Fruit fly (Drosophila melanogaster) whole organism, embryonic: ENCODE data around the gene Or19a.
A peak's percentile ranks its signal among the peaks of the same experiment; 100 is the strongest.

ENCODE experiments used
- Bgb ChIP-seq: fragments of 200-800 bp; sonication (Bioruptor generic); IDR thresholded peaks from 2 replicates; pipeline ENCODE4 v1.3.6; 2022; ENCODE audit warnings: missing biosample characterization, missing genetic modification characterization; ENCODE audit not compliant: partially characterized antibody
- CG11085 ChIP-seq: fragments of 200-800 bp; sonication (Bioruptor generic); IDR thresholded peaks from 2 replicates; pipeline ENCODE4 v1.3.6; 2022; ENCODE audit warnings: missing biosample characterization, missing genetic modification characterization
- CG11504 ChIP-seq: fragments of 200-800 bp; sonication (Bioruptor generic); optimal IDR thresholded peaks from 3 replicates; lab custom pipeline; 2019; ENCODE audit warnings: missing biosample characterization, mild to moderate bottlenecking, missing genetic modification characterization, moderate library complexity
- CG11696 ChIP-seq: fragments of 200-800 bp; sonication (Bioruptor generic); IDR thresholded peaks from 2 replicates; pipeline ENCODE4 v1.3.6; 2022; ENCODE audit warnings: missing biosample characterization, missing genetic modification characterization
- CG12071 ChIP-seq: fragments of 200-800 bp; sonication (Bioruptor generic); optimal IDR thresholded peaks from 3 replicates; lab custom pipeline; 2018; ENCODE audit warnings: missing biosample characterization, mild to moderate bottlenecking, missing genetic modification characterization
- CG12659 ChIP-seq: fragments of 200-800 bp; sonication (Bioruptor generic); optimal IDR thresholded peaks from 3 replicates; lab custom pipeline; 2017; ENCODE audit warnings: mild to moderate bottlenecking, missing biosample characterization, missing genetic modification reagents, missing genetic modification characterization
- CG13424 ChIP-seq: fragments of 200-800 bp; sonication (Bioruptor generic); optimal IDR thresholded peaks from 2 replicates; lab custom pipeline; 2019; ENCODE audit warnings: missing biosample characterization, mild to moderate bottlenecking, missing genetic modification characterization, moderate library complexity
- CG15269 ChIP-seq: fragments of 200-800 bp; sonication (Bioruptor generic); optimal IDR thresholded peaks from 2 replicates; lab custom pipeline; 2018; ENCODE audit warnings: missing biosample characterization, mild to moderate bottlenecking, missing genetic modification characterization, moderate library complexity
- CG1647 ChIP-seq: fragments of 200-800 bp; sonication (Bioruptor generic); optimal IDR thresholded peaks from 3 replicates; lab custom pipeline; 2016; ENCODE audit warnings: missing biosample characterization, missing genetic modification characterization
- CG16779 ChIP-seq: fragments of 200-800 bp; sonication (Bioruptor generic); IDR thresholded peaks from 2 replicates; pipeline ENCODE4 v1.3.6; 2022; ENCODE audit warnings: missing biosample characterization, missing genetic modification characterization
- CG17186 ChIP-seq: fragments of 200-800 bp; sonication (Bioruptor generic); optimal IDR thresholded peaks from 3 replicates; lab custom pipeline; 2017; ENCODE audit warnings: missing biosample characterization, missing genetic modification reagents, missing genetic modification characterization
- CG42726 ChIP-seq: fragments of 200-800 bp; sonication (Bioruptor generic); IDR thresholded peaks from 2 replicates; pipeline ENCODE4 v1.3.6; 2022; ENCODE audit warnings: missing biosample characterization, missing genetic modification characterization; ENCODE audit not compliant: partially characterized antibody
- CG43689 ChIP-seq: fragments of 200-800 bp; sonication (Bioruptor generic); IDR thresholded peaks from 2 replicates; pipeline ENCODE4 v1.3.6; 2022; ENCODE audit warnings: missing biosample characterization, missing genetic modification characterization
- CG6683 ChIP-seq: fragments of 200-800 bp; sonication (Bioruptor generic); optimal IDR thresholded peaks from 2 replicates; lab custom pipeline; 2017; ENCODE audit warnings: missing biosample characterization, mild to moderate bottlenecking, missing genetic modification characterization, missing genetic modification reagents
- CG8359 ChIP-seq: fragments of 200-800 bp; sonication (Bioruptor generic); optimal IDR thresholded peaks from 2 replicates; lab custom pipeline; 2017; ENCODE audit warnings: missing biosample characterization, mild to moderate bottlenecking, missing genetic modification characterization, borderline replicate concordance
- Deaf1 ChIP-seq: fragments of 200-800 bp; optimal IDR thresholded peaks from 3 replicates; lab custom pipeline; 2019; ENCODE audit warnings: missing biosample characterization, mild to moderate bottlenecking, missing genetic modification characterization, moderate library complexity
- Drgx ChIP-seq: fragments of 200-800 bp; sonication (Bioruptor generic); IDR thresholded peaks from 2 replicates; pipeline ENCODE4 v1.3.6; 2022; ENCODE audit warnings: missing biosample characterization, missing genetic modification characterization
- Eip74EF ChIP-seq, 2 experiments: fragments of 200-800 bp in 1 of 2; fragments of >200 bp in 1 of 2; sonication (Bioruptor generic) in 1 of 2; optimal IDR thresholded peaks; 2 replicates each; lab custom pipeline; 2017 to 2019; ENCODE audit warnings: missing biosample characterization in 2 of 2, missing genetic modification characterization in 2 of 2, mild to moderate bottlenecking in 1 of 2, moderate library complexity in 1 of 2
- Ets65A ChIP-seq: fragments of 200-800 bp; sonication (Bioruptor generic); peaks from one replicate; lab custom pipeline; 2016; ENCODE audit warnings: missing biosample characterization, missing genetic modification characterization
- HLH4C ChIP-seq: fragments of 200-800 bp; sonication (Bioruptor generic); IDR thresholded peaks from 3 replicates; pipeline ENCODE4 v1.3.6; 2022; ENCODE audit warnings: missing biosample characterization, missing genetic modification characterization; ENCODE audit not compliant: partially characterized antibody
- Jarid2 ChIP-seq: fragments of 200-800 bp; sonication (Bioruptor generic); optimal IDR thresholded peaks from 3 replicates; lab custom pipeline; 2017; ENCODE audit warnings: mild to moderate bottlenecking, missing biosample characterization, missing genetic modification reagents, missing genetic modification characterization
- MBD-R2 ChIP-seq: fragments of 200-800 bp; sonication (Bioruptor generic); IDR thresholded peaks from 2 replicates; pipeline ENCODE4 v1.3.6; 2022; ENCODE audit warnings: missing biosample characterization, missing genetic modification characterization
- MTF-1 ChIP-seq: fragments of 200-800 bp; sonication (Bioruptor generic); optimal IDR thresholded peaks from 2 replicates; lab custom pipeline; 2018; ENCODE audit warnings: missing biosample characterization, mild to moderate bottlenecking, missing genetic modification characterization, borderline replicate concordance
- Neu2 ChIP-seq: fragments of 200-800 bp; sonication (Bioruptor generic); optimal IDR thresholded peaks from 3 replicates; lab custom pipeline; 2016; ENCODE audit warnings: missing biosample characterization, missing genetic modification characterization, borderline replicate concordance
- Oaz ChIP-seq: fragments of 200-800 bp; sonication (Bioruptor generic); IDR thresholded peaks from 2 replicates; pipeline ENCODE4 v1.3.6; 2022; ENCODE audit warnings: missing biosample characterization, missing genetic modification characterization
- Sin3A ChIP-seq: fragments of >200 bp; optimal IDR thresholded peaks from 2 replicates; lab custom pipeline; 2018
- ara ChIP-seq: fragments of 200-800 bp; sonication (Bioruptor generic); IDR thresholded peaks from 2 replicates; pipeline ENCODE4 v1.3.6; 2022; ENCODE audit warnings: missing biosample characterization, missing genetic modification characterization
- chinmo ChIP-seq: fragments of 200-800 bp; sonication (Bioruptor generic); IDR thresholded peaks from 4 replicates; pipeline ENCODE4 v1.3.6; 2022; ENCODE audit warnings: missing biosample characterization, missing genetic modification characterization; ENCODE audit not compliant: partially characterized antibody
- cwo ChIP-seq: fragments of 200-800 bp; sonication (Bioruptor generic); optimal IDR thresholded peaks from 3 replicates; lab custom pipeline; 2017; ENCODE audit warnings: missing biosample characterization, missing genetic modification characterization, mild to moderate bottlenecking, moderate library complexity, missing genetic modification reagents
- gcm ChIP-seq: fragments of 200-800 bp; sonication (Bioruptor generic); optimal IDR thresholded peaks from 2 replicates; lab custom pipeline; 2019; ENCODE audit warnings: missing biosample characterization, mild to moderate bottlenecking, missing genetic modification characterization, moderate library complexity
- grn ChIP-seq: fragments of 200-800 bp; sonication (Bioruptor generic); optimal IDR thresholded peaks from 3 replicates; lab custom pipeline; 2017; ENCODE audit warnings: missing biosample characterization, missing genetic modification characterization
- ind ChIP-seq: fragments of 200-800 bp; sonication (Bioruptor generic); optimal IDR thresholded peaks from 3 replicates; lab custom pipeline; 2016; ENCODE audit warnings: missing biosample characterization, missing genetic modification characterization
- prd ChIP-seq, 3 experiments: fragments of >200 bp in 2 of 3; fragments of 200-800 bp in 1 of 3; sonication (Bioruptor generic) in 1 of 3; optimal IDR thresholded peaks in 2 of 3; IDR thresholded peaks in 1 of 3; 2 replicates in 2 of 3; 3 replicates in 1 of 3; pipeline versions ENCODE4 v1.3.6 to Lab custom; 2017 to 2022; ENCODE audit warnings: missing biosample characterization in 1 of 3, missing genetic modification characterization in 1 of 3
- sna ChIP-seq: fragments of 200-800 bp; sonication (Bioruptor generic); IDR thresholded peaks from 2 replicates; pipeline ENCODE4 v1.3.6; 2022; ENCODE audit warnings: missing biosample characterization, missing genetic modification characterization; ENCODE audit not compliant: partially characterized antibody
- stwl ChIP-seq: fragments of 200-800 bp; sonication (Bioruptor generic); optimal IDR thresholded peaks from 3 replicates; lab custom pipeline; 2018; ENCODE audit warnings: missing biosample characterization, mild to moderate bottlenecking, missing genetic modification characterization, moderate library complexity
- sug ChIP-seq: fragments of 200-800 bp; optimal IDR thresholded peaks from 2 replicates; lab custom pipeline; 2019; ENCODE audit warnings: missing biosample characterization, mild to moderate bottlenecking, missing genetic modification characterization, moderate library complexity
- trem ChIP-seq: fragments of 200-800 bp; optimal IDR thresholded peaks from 3 replicates; lab custom pipeline; 2019; ENCODE audit warnings: missing biosample characterization, mild to moderate bottlenecking, missing genetic modification characterization, moderate library complexity
- zfh2 ChIP-seq: fragments of 200-800 bp; sonication (Bioruptor generic); optimal IDR thresholded peaks from 2 replicates; lab custom pipeline; 2016; ENCODE audit warnings: missing biosample characterization, missing genetic modification characterization

The Or19a gene

DNA sequence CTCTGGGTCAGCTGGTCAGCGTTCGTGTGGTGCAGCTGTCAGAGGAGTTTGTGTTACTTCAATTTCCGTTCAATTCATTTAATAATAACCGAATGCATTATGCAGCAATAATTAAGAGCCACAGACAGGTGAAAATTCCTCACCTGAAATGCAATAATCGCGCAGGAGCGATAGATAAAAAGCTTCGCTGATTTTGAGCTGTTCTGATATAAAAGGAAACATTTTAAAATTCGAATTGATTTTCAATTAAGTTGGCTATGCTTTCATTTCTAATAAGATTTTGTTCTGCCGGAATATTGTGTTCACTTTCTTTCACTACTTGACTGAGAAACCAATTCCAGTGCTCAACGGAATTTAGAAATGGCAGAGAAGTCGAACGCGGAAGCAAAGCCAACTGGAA is 3.5 kb downstream of the Or19a start, which contains the start of gene CG42583:
TSS of gene CG42583 (plus strand) at position 301 of the 400 bp plus-strand sequence.
- TF ChIP-seq chinmo (GFP tag; lab: Robert Waterston, UW) (no peak), CG15269 (tag; lab: Kevin White, UChicago) (no peak), MBD-R2 (GFP tag; lab: Robert Waterston, UW) (no peak), CG8359 (GFP tag; lab: Kevin White, UChicago) (no peak)

- TF ChIP-seq CG17186 (GFP tag; lab: Kevin White, UChicago) (no peak), CG11085 (no peak), ind (GFP tag; lab: Kevin White, UChicago) (no peak), CG42726 (GFP tag; lab: Robert Waterston, UW) (no peak), Ets65A (GFP tag; lab: Kevin White, UChicago) (peak; percentile 41), Neu2 (GFP tag; lab: Kevin White, UChicago) (no peak), CG8359 (GFP tag; lab: Kevin White, UChicago) (peak; percentile 98), CG13424 (tag; lab: Kevin White, UChicago) (no peak), ara (no peak)
Observed at dm6 chrX:20133432-20133831, 9.6 kb downstream of the Or19a start, which contains the start of gene CG15322. Gene CG15322, plus strand, starts transcription at chrX:20133579.

- no peak for TF ChIP-seq Sin3A
- no peak for TF ChIP-seq CG16779
- no peak for TF ChIP-seq CG11696
- TF ChIP-seq CG6683 (GFP tag; lab: Kevin White, UChicago): no peak
- TF ChIP-seq Drgx (GFP tag; lab: Robert Waterston, UW): peak; percentile 58
- no peak for TF ChIP-seq MTF-1 (GFP tag; lab: Kevin White, UChicago)
- TF ChIP-seq prd (optimal IDR thresholded peaks at IDR 0.05; lab: Kevin White, UChicago): no peak
- 0 out of 3 replicates have a peak, but pooled peaks have one; percentile 36 for TF ChIP-seq prd (GFP tag; IDR thresholded peaks at IDR 0.05; lab: Robert Waterston, UW)
- TF ChIP-seq CG12659 (GFP tag; lab: Kevin White, UChicago): no peak
- TF ChIP-seq, all 482 proteins: peak for 2
Observed at dm6 chrX:20130486-20130885, 12.5 kb downstream of the Or19a start.

DNA sequence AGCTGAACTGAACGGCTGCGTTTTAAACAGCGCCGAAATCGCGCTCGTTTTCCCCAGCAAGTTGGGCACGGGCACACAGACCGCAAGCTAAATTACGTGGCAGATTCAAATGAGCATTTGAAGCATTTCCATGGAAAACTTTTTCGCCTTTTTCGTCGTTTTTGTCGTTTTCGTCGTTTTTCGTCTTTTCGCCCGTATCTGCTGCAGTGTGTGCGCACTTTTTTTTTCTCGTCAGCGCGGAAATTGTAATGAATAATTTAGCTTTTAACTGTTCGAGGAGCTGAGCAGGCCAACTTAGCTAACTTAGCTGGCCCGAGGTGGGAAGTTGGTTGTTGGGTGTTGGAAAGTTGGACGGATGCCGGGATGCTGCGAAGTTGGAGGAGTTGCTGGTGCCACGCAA is 13.4 kb downstream of the Or19a start:
- TF ChIP-seq CG1647 (GFP tag; lab: Kevin White, UChicago) (no peak), CG11504 (tag; lab: Kevin White, UChicago) (no peak), sug (tag; lab: Kevin White, UChicago) (no peak), CG8359 (GFP tag; lab: Kevin White, UChicago) (peak; percentile 78), Deaf1 (tag; lab: Kevin White, UChicago) (no peak)

DNA sequence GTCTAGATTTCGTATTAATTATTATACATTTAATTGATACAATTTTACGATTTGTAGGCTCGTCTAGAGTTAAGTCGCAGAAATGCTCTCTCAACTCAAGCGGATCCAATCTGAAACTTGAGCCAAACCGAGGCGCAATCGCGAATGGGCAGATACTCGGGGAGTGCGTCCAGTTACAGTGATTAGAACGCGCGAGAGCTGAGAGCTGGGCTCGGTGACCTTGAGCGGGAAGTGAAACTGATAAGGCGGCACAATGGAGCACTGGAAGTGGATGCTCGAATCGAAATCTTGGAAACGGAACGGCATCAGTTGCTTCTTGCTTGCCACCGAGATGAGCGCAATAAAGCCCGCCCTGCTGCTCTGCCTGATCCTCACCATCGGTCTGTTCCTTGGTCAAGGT is 20.8 kb downstream of the Or19a start, which contains the start of gene CG34331:
TSS of gene CG34331 (plus strand) at position 301 of the 400 bp plus-strand sequence.
- TF ChIP-seq HLH4C (0 out of 3 replicates have a peak, but pooled peaks have one; percentile 4), CG43689 (no peak), sna (GFP tag; lab: Robert Waterston, UW) (no peak)

DNA sequence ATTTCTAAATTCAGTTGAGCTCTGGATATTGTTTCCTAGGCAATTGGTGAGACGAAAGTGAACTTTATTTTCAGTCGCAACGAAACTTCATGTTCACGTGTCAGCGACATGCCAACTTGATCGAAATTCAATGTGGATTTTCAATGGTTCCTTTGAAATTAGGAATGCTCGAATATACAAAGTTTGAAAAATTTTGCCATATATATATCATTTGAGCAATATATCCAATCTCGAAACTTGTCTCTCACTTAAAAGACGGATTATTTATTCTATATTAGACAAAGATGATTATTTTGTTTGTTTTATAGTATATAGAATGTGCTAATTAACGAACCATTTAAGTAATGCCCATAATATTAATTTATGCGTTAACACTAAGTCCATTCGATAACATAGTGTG is 32.5 kb downstream of the Or19a start, which contains the start of gene karr:
TSS of gene karr (minus strand) at position 101 of the 400 bp plus-strand sequence.
- no peak for TF ChIP-seq Oaz
- TF ChIP-seq grn (GFP tag; lab: Kevin White, UChicago): no peak
- no peak for TF ChIP-seq sna (GFP tag; lab: Robert Waterston, UW)
- TF ChIP-seq gcm (GFP tag; lab: Kevin White, UChicago): no peak
- no peak for TF ChIP-seq Bgb
- no peak for TF ChIP-seq cwo (GFP tag; lab: Kevin White, UChicago)
- TF ChIP-seq CG12071: no peak
- peak; percentile 16 for TF ChIP-seq stwl (tag; lab: Kevin White, UChicago)
- TF ChIP-seq Jarid2: no peak
- TF ChIP-seq Neu2 (GFP tag; lab: Kevin White, UChicago): no peak
- no peak for TF ChIP-seq Eip74EF (GFP tag; optimal IDR thresholded peaks at IDR 0.05; lab: Kevin White, UChicago)
- peak; percentile 8 for TF ChIP-seq trem (tag; lab: Kevin White, UChicago)
- TF ChIP-seq zfh2 (GFP tag; lab: Kevin White, UChicago): no peak
